Fruit fly (Drosophila melanogaster) Kc167 (cell line): ENCODE results near the gene HINT1.

ENCODE experiments used
- Myc ChIP-seq: fragments of >200 bp; optimal IDR thresholded peaks from 2 replicates; lab custom pipeline; 2017; ENCODE audit warnings: missing external identifiers
- Sin3A ChIP-seq: fragments of >200 bp; optimal IDR thresholded peaks from 2 replicates; lab custom pipeline; 2018; ENCODE audit warnings: missing external identifiers
- h ChIP-seq: fragments of >200 bp; optimal IDR thresholded peaks from 3 replicates; lab custom pipeline; 2018; ENCODE audit warnings: missing external identifiers
- insv ChIP-seq: fragments of >200 bp; optimal IDR thresholded peaks from 3 replicates; lab custom pipeline; 2018; ENCODE audit warnings: missing external identifiers
- psq ChIP-seq: fragments of >200 bp; optimal IDR thresholded peaks from 2 replicates; lab custom pipeline; 2017; ENCODE audit warnings: missing external identifiers

DNA sequence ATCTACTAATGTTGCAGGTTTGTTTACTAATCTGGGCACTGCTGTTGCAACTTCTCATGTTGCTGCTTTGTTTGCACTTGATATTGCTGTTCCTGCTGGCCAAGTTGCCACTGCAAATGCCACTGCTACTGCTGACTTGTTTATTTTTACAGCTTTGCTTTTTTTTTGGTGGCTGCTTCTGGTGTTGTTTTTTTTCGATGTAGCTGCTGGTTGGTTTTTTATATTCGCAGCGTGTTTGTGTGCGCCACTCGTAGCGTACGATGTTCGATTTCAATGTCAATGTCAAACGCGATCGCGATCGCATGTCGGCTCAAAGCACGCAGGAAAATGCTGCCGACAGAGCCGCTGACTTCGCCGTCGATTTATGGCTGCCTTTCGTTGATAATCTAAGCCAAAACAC, 42.1 kb upstream of the HINT1 start:
- TF ChIP-seq insv (lab: Kevin White, UChicago) = no peak
- TF ChIP-seq Myc = no peak
- TF ChIP-seq psq (lab: Kevin White, UChicago) = no peak
- no peak for TF ChIP-seq h (lab: Kevin White, UChicago)
- TF ChIP-seq Sin3A (lab: Kevin White, UChicago) = no peak
